Worm (Caenorhabditis elegans): ENCODE results near the gene W01D2.3.

W01D2.3 gene

ce11 chrII:14812231-14812630 lies 8.1 kb upstream of the W01D2.3 start, which contains the start of gene osta-3:
osta-3 (plus strand) TSS chrII:14812531.
- TF ChIP-seq ces-1 (GFP tag; optimal IDR thresholded peaks at IDR 0.05) (no peak), nhr-77 (tag; optimal IDR thresholded peaks at IDR 0.05) (peak; percentile 3), lin-14 (GFP tag; optimal IDR thresholded peaks at IDR 0.05) (peak; percentile 11), skn-1 (tag; optimal IDR thresholded peaks at IDR 0.05) (no peak), efl-1 (optimal IDR thresholded peaks at IDR 0.05) (no peak), efl-1 (GFP tag; optimal IDR thresholded peaks at IDR 0.05 in 1 of 2) (peak in 1 of 2 experiments; percentile 21)

ce11 chrII:14811472-14811871 lies 7.4 kb upstream of the W01D2.3 start:
- TF ChIP-seq unc-86 (tag; optimal IDR thresholded peaks at IDR 0.05) = no peak
- no peak for TF ChIP-seq mep-1 (tag; optimal IDR thresholded peaks at IDR 0.05)
- no peak for TF ChIP-seq pag-3 (tag; optimal IDR thresholded peaks at IDR 0.05; ENCODE audit: borderline replicate concordance, insufficient read depth)
- TF ChIP-seq lin-14 (GFP tag; optimal IDR thresholded peaks at IDR 0.05) = peak; percentile 44
- TF ChIP-seq nhr-19 (GFP tag; conservative IDR thresholded peaks at IDR 0.05) = no peak
- TF ChIP-seq lin-35 (GFP tag; optimal IDR thresholded peaks at IDR 0.05) = peak in 1 of 2 experiments; percentile 27
- TF ChIP-seq egl-13 (tag; optimal IDR thresholded peaks at IDR 0.05) = no peak
- no peak for TF ChIP-seq pax-3 (tag; optimal IDR thresholded peaks at IDR 0.05)
- no peak for TF ChIP-seq mdl-1 (tag; optimal IDR thresholded peaks at IDR 0.05)
- no peak for TF ChIP-seq snu-23 (GFP tag; optimal IDR thresholded peaks at IDR 0.05)
- TF ChIP-seq nhr-85 (tag) = no peak
- no peak for TF ChIP-seq C34B4.2 (tag; optimal IDR thresholded peaks at IDR 0.05)
- no peak for TF ChIP-seq unc-62 (GFP tag; optimal IDR thresholded peaks at IDR 0.05)
- TF ChIP-seq C04F5.9 (tag; optimal IDR thresholded peaks at IDR 0.05) = no peak
- TF ChIP-seq jun-1 (tag; optimal IDR thresholded peaks at IDR 0.05) = peak; percentile 23
- no peak for TF ChIP-seq lin-13 (GFP tag; optimal IDR thresholded peaks at IDR 0.05)
- TF ChIP-seq xbp-1 (tag; optimal IDR thresholded peaks at IDR 0.05) = no peak
- TF ChIP-seq fkh-8 (tag; optimal IDR thresholded peaks at IDR 0.05) = no peak
- no peak for TF ChIP-seq nhr-77 (tag; optimal IDR thresholded peaks at IDR 0.05)
- no peak for TF ChIP-seq dpl-1 (GFP tag; optimal IDR thresholded peaks at IDR 0.05)
- TF ChIP-seq ets-5 (GFP tag; IDR thresholded peaks at IDR 0.05) = no peak
- no peak for TF ChIP-seq unc-130 (tag; optimal IDR thresholded peaks at IDR 0.05)
- TF ChIP-seq grh-1 (GFP tag; IDR thresholded peaks at IDR 0.05) = no peak
- no peak for TF ChIP-seq zag-1 (tag; optimal IDR thresholded peaks at IDR 0.05)
- TF ChIP-seq elt-2 (tag; optimal IDR thresholded peaks at IDR 0.05) = peak; percentile 7

- no peak for TF ChIP-seq rnt-1 (tag; optimal IDR thresholded peaks at IDR 0.05)
- no peak for TF ChIP-seq pax-3 (tag; optimal IDR thresholded peaks at IDR 0.05)
- TF ChIP-seq nhr-19 (GFP tag; conservative IDR thresholded peaks at IDR 0.05) = no peak
- TF ChIP-seq grh-1 (GFP tag; IDR thresholded peaks at IDR 0.05) = no peak
- no peak for TF ChIP-seq ceh-8 (GFP tag; optimal IDR thresholded peaks at IDR 0.05)
- TF ChIP-seq mep-1 (tag; optimal IDR thresholded peaks at IDR 0.05) = no peak
- TF ChIP-seq swsn-7 (tag; optimal IDR thresholded peaks at IDR 0.05) = peak; percentile 38
- TF ChIP-seq skn-1 (tag; optimal IDR thresholded peaks at IDR 0.05) = no peak
- TF ChIP-seq unc-30 (tag; optimal IDR thresholded peaks at IDR 0.05) = no peak
- TF ChIP-seq hpl-2 (GFP tag; optimal IDR thresholded peaks at IDR 0.05) = no peak
- no peak for TF ChIP-seq efl-3 (GFP tag; optimal IDR thresholded peaks at IDR 0.05)
- TF ChIP-seq dsc-1 (tag; optimal IDR thresholded peaks at IDR 0.05) = no peak
- no peak for TF ChIP-seq ceh-90 (tag; optimal IDR thresholded peaks at IDR 0.05)
- TF ChIP-seq nhr-76 (tag; optimal IDR thresholded peaks at IDR 0.05) = no peak
- no peak for TF ChIP-seq lin-13 (GFP tag; optimal IDR thresholded peaks at IDR 0.05)
- peak; percentile 71 for TF ChIP-seq nhr-77 (tag; optimal IDR thresholded peaks at IDR 0.05)
- no peak for TF ChIP-seq lin-35 (GFP tag; optimal IDR thresholded peaks at IDR 0.05)
- TF ChIP-seq egl-13 (tag; optimal IDR thresholded peaks at IDR 0.05) = peak; percentile 61
- TF ChIP-seq snu-23 (GFP tag; optimal IDR thresholded peaks at IDR 0.05) = no peak
- no peak for TF ChIP-seq tlp-1 (tag; optimal IDR thresholded peaks at IDR 0.05)
- no peak for TF ChIP-seq alr-1 (tag; optimal IDR thresholded peaks at IDR 0.05; ENCODE audit: borderline replicate concordance)
- TF ChIP-seq ceh-88 (GFP tag; IDR thresholded peaks at IDR 0.05) = no peak
- TF ChIP-seq nhr-237 (tag; optimal IDR thresholded peaks at IDR 0.05) = no peak
- no peak for TF ChIP-seq ztf-4 (tag; optimal IDR thresholded peaks at IDR 0.05)
- no peak for TF ChIP-seq nhr-84 (tag; optimal IDR thresholded peaks at IDR 0.05)
- no peak for TF ChIP-seq hlh-17 (GFP tag; optimal IDR thresholded peaks at IDR 0.05; ENCODE audit: borderline replicate concordance)
- TF ChIP-seq unc-86 (tag; optimal IDR thresholded peaks at IDR 0.05) = peak; percentile 7
- no peak for TF ChIP-seq blmp-1 (tag; optimal IDR thresholded peaks at IDR 0.05)
- TF ChIP-seq nhr-85 (tag) = no peak
- TF ChIP-seq zip-4 (GFP tag; optimal IDR thresholded peaks at IDR 0.05) = no peak
- TF ChIP-seq ceh-63 (GFP tag; optimal IDR thresholded peaks at IDR 0.05) = no peak
- no peak for TF ChIP-seq ets-5 (GFP tag; IDR thresholded peaks at IDR 0.05)
- peak; percentile 27 for TF ChIP-seq fkh-8 (tag; optimal IDR thresholded peaks at IDR 0.05)
- no peak for TF ChIP-seq sptf-1 (tag; optimal IDR thresholded peaks at IDR 0.05)
Measured at ce11 chrII:14810609-14811008, 6.5 kb upstream of the W01D2.3 start.

All from whole organism, L1 larva.